Worm (Caenorhabditis elegans): ENCODE data around the gene hipr-1.

hipr-1 gene

DNA sequence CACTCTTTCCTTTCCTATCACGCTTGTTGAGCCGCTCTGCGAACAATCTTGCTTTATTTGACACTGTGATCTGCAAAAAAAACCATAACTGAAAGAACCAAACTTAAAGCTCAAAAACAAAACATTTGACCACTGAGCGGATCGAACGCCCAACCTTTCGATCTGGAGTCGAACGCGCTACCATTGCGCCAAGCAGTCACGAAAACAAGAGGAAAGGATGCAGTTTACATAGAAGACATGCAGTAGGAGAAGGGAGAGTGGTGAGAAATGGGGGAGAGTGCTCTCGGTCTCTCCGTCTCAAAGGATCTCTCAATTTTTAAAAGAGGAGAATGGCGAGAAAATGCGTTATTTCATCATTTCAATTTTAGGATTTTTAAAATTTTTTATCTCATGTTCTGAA, 41.6 kb upstream of the hipr-1 start (continued):
- TF ChIP-seq hlh-30 (tag; optimal IDR thresholded peaks at IDR 0.05; ENCODE audit: insufficient read depth) (peak; percentile 80), unc-86 (tag; optimal IDR thresholded peaks at IDR 0.05) (peak; percentile 93), lin-11 (tag; optimal IDR thresholded peaks at IDR 0.05) (peak; percentile 92), pag-3 (tag; optimal IDR thresholded peaks at IDR 0.05; ENCODE audit: borderline replicate concordance) (peak; percentile 77), pqm-1 (tag; optimal IDR thresholded peaks at IDR 0.05) (peak; percentile 50), ceh-19 (GFP tag; optimal IDR thresholded peaks at IDR 0.05) (peak; percentile 95), sdc-2 (tag; optimal IDR thresholded peaks at IDR 0.05) (peak; percentile 86), unc-42 (tag; optimal IDR thresholded peaks at IDR 0.05) (peak; percentile 69), ceh-30 (tag; optimal IDR thresholded peaks at IDR 0.05) (peak; percentile 16), F13H6.1 (tag; optimal IDR thresholded peaks at IDR 0.05) (peak; percentile 85), tbx-7 (tag; optimal IDR thresholded peaks at IDR 0.05) (peak; percentile 62), pros-1 (tag; optimal IDR thresholded peaks at IDR 0.05) (peak; percentile 37), K02D7.2 (tag; optimal IDR thresholded peaks at IDR 0.05) (peak; percentile 93), ceh-24 (tag; optimal IDR thresholded peaks at IDR 0.05) (peak; percentile 81), Y22D7AL.16 (tag; optimal IDR thresholded peaks at IDR 0.05) (peak; percentile 90), lim-6 (tag; optimal IDR thresholded peaks at IDR 0.05) (peak; percentile 85), madf-2 (tag; optimal IDR thresholded peaks at IDR 0.05) (peak; percentile 94), odd-2 (tag; optimal IDR thresholded peaks at IDR 0.05) (peak; percentile 86), ceh-48 (tag; optimal IDR thresholded peaks at IDR 0.05) (peak; percentile 84), hlh-8 (tag; optimal IDR thresholded peaks at IDR 0.05) (peak; percentile 77), rnt-1 (tag; optimal IDR thresholded peaks at IDR 0.05) (peak; percentile 84), ref-2 (tag; optimal IDR thresholded peaks at IDR 0.05) (peak; percentile 93), tbx-2 (tag; optimal IDR thresholded peaks at IDR 0.05) (peak; percentile 92), C38D4.7 (GFP tag; optimal IDR thresholded peaks at IDR 0.05) (peak; percentile 91), dmd-4 (tag; optimal IDR thresholded peaks at IDR 0.05; ENCODE audit: borderline replicate concordance) (peak; percentile 91), ceh-14 (tag; optimal IDR thresholded peaks at IDR 0.05) (peak; percentile 92), dve-1 (tag; optimal IDR thresholded peaks at IDR 0.05) (peak; percentile 87), nfya-1 (tag; optimal IDR thresholded peaks at IDR 0.05) (peak; percentile 81), ceh-22 (tag; optimal IDR thresholded peaks at IDR 0.05) (no peak), sox-2 (GFP tag; IDR thresholded peaks at IDR 0.05) (peak; percentile 86), elt-4 (tag; optimal IDR thresholded peaks at IDR 0.05) (peak; percentile 63), K09A11.1 (tag; optimal IDR thresholded peaks at IDR 0.05; ENCODE audit: insufficient read depth) (peak; percentile 91)

DNA sequence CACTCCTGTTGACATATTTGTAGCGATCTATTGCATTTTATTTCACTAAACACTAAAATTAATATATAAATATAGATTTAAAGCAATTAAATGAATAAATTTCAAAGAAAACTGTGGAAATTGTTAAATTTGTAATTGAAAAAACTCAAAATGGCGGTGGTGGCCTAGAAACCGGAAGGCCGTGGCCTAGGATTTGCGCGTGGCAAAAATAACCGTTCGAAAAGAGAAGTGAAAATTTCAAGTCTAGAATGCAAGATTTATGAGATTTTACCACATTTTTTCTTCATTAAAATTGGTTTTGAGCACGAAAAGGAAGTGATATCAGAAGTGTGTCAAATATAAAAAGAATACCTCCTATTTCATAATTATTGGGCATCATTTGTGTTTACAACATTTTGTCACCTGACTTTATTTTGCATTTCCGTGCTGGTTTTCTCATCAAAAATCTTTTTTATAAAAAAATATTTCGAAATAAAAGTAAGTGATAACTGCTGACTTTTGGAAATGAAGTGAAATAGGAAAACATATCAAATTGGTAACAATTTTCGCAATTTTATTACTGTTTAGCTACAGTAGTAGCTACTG, 36.2 kb upstream of the hipr-1 start, which contains the start of gene fli-1:
Gene fli-1, minus strand, starts transcription at position 58 of the 585 bp plus-strand sequence.
- TF ChIP-seq ceh-2 (tag; optimal IDR thresholded peaks at IDR 0.05) (peak; percentile 53), C08G9.2 (tag; optimal IDR thresholded peaks at IDR 0.05) (peak; percentile 68), rnt-1 (tag; optimal IDR thresholded peaks at IDR 0.05) (no peak), pag-3 (tag; optimal IDR thresholded peaks at IDR 0.05; ENCODE audit: borderline replicate concordance) (no peak), odd-2 (tag; optimal IDR thresholded peaks at IDR 0.05) (no peak), ceh-22 (tag; optimal IDR thresholded peaks at IDR 0.05) (no peak), zip-5 (tag; optimal IDR thresholded peaks at IDR 0.05) (no peak), Y22D7AL.16 (tag; optimal IDR thresholded peaks at IDR 0.05) (no peak), pat-9 (tag; optimal IDR thresholded peaks at IDR 0.05) (no peak), tbx-2 (tag; optimal IDR thresholded peaks at IDR 0.05) (peak; percentile 6), elt-4 (tag; optimal IDR thresholded peaks at IDR 0.05) (no peak), unc-42 (tag; optimal IDR thresholded peaks at IDR 0.05) (no peak), tbx-7 (tag; optimal IDR thresholded peaks at IDR 0.05) (peak; percentile 4), elt-2 (tag; optimal IDR thresholded peaks at IDR 0.05) (peak; percentile 18), hlh-6 (tag; optimal IDR thresholded peaks at IDR 0.05) (no peak), ceh-34 (tag; optimal IDR thresholded peaks at IDR 0.05) (no peak), che-1 (tag; optimal IDR thresholded peaks at IDR 0.05) (no peak), fax-1 (tag; optimal IDR thresholded peaks at IDR 0.05) (no peak), sox-2 (GFP tag; IDR thresholded peaks at IDR 0.05) (no peak), ceh-31 (tag; optimal IDR thresholded peaks at IDR 0.05) (peak; percentile 49), ets-4 (tag; optimal IDR thresholded peaks at IDR 0.05) (peak; percentile 29), lim-6 (tag; optimal IDR thresholded peaks at IDR 0.05) (no peak), pros-1 (tag; optimal IDR thresholded peaks at IDR 0.05) (no peak)
